Fruit fly (Drosophila melanogaster) whole organism, embryonic: ENCODE results near the gene Oatp33Eb.

ENCODE experiments used
- B-H2 ChIP-seq: fragments of 200-800 bp; sonication (Bioruptor generic); optimal IDR thresholded peaks from 2 replicates; lab custom pipeline; 2018; ENCODE audit warnings: missing biosample characterization, mild to moderate bottlenecking, missing genetic modification characterization
- CG10654 ChIP-seq: fragments of 200-800 bp; sonication (Bioruptor generic); optimal IDR thresholded peaks from 2 replicates; lab custom pipeline; 2016; ENCODE audit warnings: missing biosample characterization, missing genetic modification characterization
- CG10979 ChIP-seq: fragments of 200-800 bp; sonication (Bioruptor generic); optimal IDR thresholded peaks from 2 replicates; lab custom pipeline; 2018; ENCODE audit warnings: missing biosample characterization, mild to moderate bottlenecking, missing genetic modification characterization, moderate library complexity
- CG11456 ChIP-seq: fragments of 200-800 bp; sonication (Bioruptor generic); IDR thresholded peaks from 3 replicates; pipeline ENCODE4 v1.3.6; 2022; ENCODE audit warnings: missing biosample characterization, missing genetic modification characterization
- CG11695 ChIP-seq: fragments of 200-800 bp; sonication (Bioruptor generic); IDR thresholded peaks from 3 replicates; pipeline ENCODE4 v1.3.6; 2022; ENCODE audit warnings: missing biosample characterization, missing genetic modification characterization
- CG12769 ChIP-seq: fragments of 200-800 bp; sonication (Bioruptor generic); optimal IDR thresholded peaks from 2 replicates; lab custom pipeline; 2019; ENCODE audit warnings: missing biosample characterization, mild to moderate bottlenecking, missing genetic modification characterization, moderate library complexity
- CG16815 ChIP-seq: fragments of 200-800 bp; sonication (Bioruptor generic); optimal IDR thresholded peaks from 3 replicates; lab custom pipeline; 2017; ENCODE audit warnings: missing biosample characterization, mild to moderate bottlenecking, missing genetic modification characterization
- CG17829 ChIP-seq: fragments of 200-800 bp; optimal IDR thresholded peaks from 2 replicates; lab custom pipeline; 2019; ENCODE audit warnings: missing biosample characterization, mild to moderate bottlenecking, missing genetic modification characterization, moderate library complexity
- CG18011 ChIP-seq: fragments of 200-800 bp; sonication (Bioruptor generic); optimal IDR thresholded peaks from 2 replicates; lab custom pipeline; 2017; ENCODE audit warnings: missing biosample characterization, missing genetic modification characterization, mild to moderate bottlenecking, moderate library complexity, missing genotype
- CG2116 ChIP-seq: fragments of 200-800 bp; sonication (Bioruptor generic); optimal IDR thresholded peaks from 3 replicates; lab custom pipeline; 2018; ENCODE audit warnings: missing biosample characterization, mild to moderate bottlenecking, missing genetic modification characterization
- CG2712 ChIP-seq: fragments of 200-800 bp; optimal IDR thresholded peaks from 3 replicates; lab custom pipeline; 2019; ENCODE audit warnings: missing biosample characterization, mild to moderate bottlenecking, missing genetic modification characterization, moderate library complexity
- CG33213 ChIP-seq: fragments of 200-800 bp; sonication (Bioruptor generic); optimal IDR thresholded peaks from 3 replicates; lab custom pipeline; 2016; ENCODE audit warnings: missing biosample characterization, missing genetic modification characterization
- CG34224 ChIP-seq: fragments of 200-800 bp; sonication (Bioruptor generic); IDR thresholded peaks from 3 replicates; pipeline ENCODE4 v1.3.6; 2022; ENCODE audit warnings: missing biosample characterization, missing genetic modification characterization; ENCODE audit not compliant: partially characterized antibody
- CG34422 ChIP-seq: fragments of 200-800 bp; sonication (Bioruptor generic); IDR thresholded peaks from 3 replicates; pipeline ENCODE4 v1.3.6; 2022; ENCODE audit warnings: missing biosample characterization, missing genetic modification characterization
- CG3726 ChIP-seq: fragments of 200-800 bp; sonication (Bioruptor generic); IDR thresholded peaks from 3 replicates; pipeline ENCODE4, ENCODE4 v1.3.6; 2022; ENCODE audit warnings: missing biosample characterization, missing genetic modification characterization
- CG4617 ChIP-seq: fragments of 200-800 bp; sonication (Bioruptor generic); optimal IDR thresholded peaks from 3 replicates; lab custom pipeline; 2016; ENCODE audit warnings: missing biosample characterization, missing genetic modification characterization, borderline replicate concordance
- CG6175 ChIP-seq: fragments of 200-800 bp; sonication (Bioruptor generic); IDR thresholded peaks from 3 replicates; pipeline ENCODE4 v1.3.6; 2022; ENCODE audit warnings: missing biosample characterization, missing genetic modification characterization
- CG7839 ChIP-seq: fragments of 200-800 bp; sonication (Bioruptor generic); optimal IDR thresholded peaks from 3 replicates; lab custom pipeline; 2018; ENCODE audit warnings: missing biosample characterization, mild to moderate bottlenecking, missing genetic modification characterization, moderate library complexity
- Dfd ChIP-seq, 2 experiments: fragments of >200 bp; optimal IDR thresholded peaks; 2 replicates each; lab custom pipeline; 2017; ENCODE audit warnings: missing biosample characterization in 2 of 2, missing genetic modification characterization in 2 of 2
- Drgx ChIP-seq: fragments of 200-800 bp; sonication (Bioruptor generic); IDR thresholded peaks from 2 replicates; pipeline ENCODE4 v1.3.6; 2022; ENCODE audit warnings: missing biosample characterization, missing genetic modification characterization
- Hr3 ChIP-seq: fragments of 200-800 bp; sonication (Bioruptor generic); optimal IDR thresholded peaks from 3 replicates; lab custom pipeline; 2016; ENCODE audit warnings: missing biosample characterization, missing genetic modification characterization
- Hr39 ChIP-seq: fragments of >200 bp; optimal IDR thresholded peaks from 2 replicates; lab custom pipeline; 2017
- Mrtf ChIP-seq: fragments of 200-800 bp; sonication (Bioruptor generic); IDR thresholded peaks from 3 replicates; pipeline ENCODE4 v1.3.6; 2022; ENCODE audit warnings: missing biosample characterization, missing genetic modification characterization
- Optix ChIP-seq: fragments of 200-800 bp; sonication (Bioruptor generic); IDR thresholded peaks from 3 replicates; pipeline ENCODE4 v1.3.6; 2022; ENCODE audit warnings: missing biosample characterization, missing genetic modification characterization
- Poxn ChIP-seq: fragments of 200-800 bp; sonication (Bioruptor generic); IDR thresholded peaks from 2 replicates; pipeline ENCODE4 v1.3.6; 2022; ENCODE audit warnings: missing biosample characterization, missing genetic modification characterization
- Ptx1 ChIP-seq: fragments of 200-800 bp; sonication (Bioruptor generic); IDR thresholded peaks from 2 replicates; pipeline ENCODE4 v1.3.6; 2022; ENCODE audit warnings: missing biosample characterization, missing genetic modification characterization
- Ravus ChIP-seq: fragments of 200-800 bp; sonication (Bioruptor generic); IDR thresholded peaks from 2 replicates; pipeline ENCODE4 v1.3.6; 2022; ENCODE audit warnings: missing biosample characterization, missing genetic modification characterization
- az2 ChIP-seq: fragments of 200-800 bp; sonication (Bioruptor generic); optimal IDR thresholded peaks from 3 replicates; lab custom pipeline; 2016; ENCODE audit warnings: missing biosample characterization, missing genetic modification characterization
- chn ChIP-seq: fragments of 200-800 bp; sonication (Bioruptor generic); optimal IDR thresholded peaks from 2 replicates; lab custom pipeline; 2016; ENCODE audit warnings: missing biosample characterization, missing genetic modification characterization
- crc ChIP-seq: fragments of 200-800 bp; sonication (Bioruptor generic); optimal IDR thresholded peaks from 2 replicates; lab custom pipeline; 2016; ENCODE audit warnings: missing biosample characterization, missing genetic modification characterization
- croc ChIP-seq: fragments of 200-800 bp; sonication (Bioruptor generic); conservative IDR thresholded peaks from 3 replicates; pipeline ENCODE4 v1.3.6; 2022; ENCODE audit warnings: missing biosample characterization, missing genetic modification characterization
- dati ChIP-seq: fragments of 200-800 bp; sonication (Bioruptor generic); IDR thresholded peaks from 2 replicates; pipeline ENCODE4 v1.3.6; 2022; ENCODE audit warnings: missing biosample characterization, missing genetic modification characterization
- dimm ChIP-seq: fragments of 200-800 bp; sonication (Bioruptor generic); IDR thresholded peaks from 2 replicates; pipeline ENCODE4 v1.3.6; 2022; ENCODE audit warnings: missing biosample characterization, missing genetic modification characterization
- ewg ChIP-seq: fragments of 200-800 bp; sonication (Bioruptor generic); optimal IDR thresholded peaks from 3 replicates; lab custom pipeline; 2017; ENCODE audit warnings: mild to moderate bottlenecking, missing biosample characterization, missing genetic modification reagents, missing genetic modification characterization
- fd64A ChIP-seq: fragments of 200-800 bp; sonication (Bioruptor generic); optimal IDR thresholded peaks from 3 replicates; lab custom pipeline; 2018; ENCODE audit warnings: missing biosample characterization, mild to moderate bottlenecking, missing genetic modification characterization
- gt ChIP-seq: fragments of 200-800 bp; sonication (Bioruptor generic); IDR thresholded peaks from 2 replicates; pipeline ENCODE4 v1.3.6; 2022; ENCODE audit warnings: missing biosample characterization, missing genetic modification characterization
- kay ChIP-seq: fragments of 200-800 bp; sonication (Bioruptor generic); optimal IDR thresholded peaks from 2 replicates; lab custom pipeline; 2016; ENCODE audit warnings: missing biosample characterization, missing genetic modification characterization
- lov ChIP-seq, 2 experiments: fragments of 200-800 bp in 1 of 2; fragments of >200 bp in 1 of 2; sonication (Bioruptor generic) in 1 of 2; IDR thresholded peaks in 1 of 2; optimal IDR thresholded peaks in 1 of 2; 2 replicates in 1 of 2; 3 replicates in 1 of 2; pipeline versions ENCODE4 v1.3.6 to Lab custom; 2017 to 2022; ENCODE audit warnings: missing biosample characterization in 1 of 2, missing genetic modification characterization in 1 of 2
- mirr ChIP-seq: fragments of 200-800 bp; sonication (Bioruptor generic); optimal IDR thresholded peaks from 3 replicates; lab custom pipeline; 2018; ENCODE audit warnings: missing biosample characterization, mild to moderate bottlenecking, missing genetic modification characterization
- nau ChIP-seq: fragments of 200-800 bp; sonication (Bioruptor generic); optimal IDR thresholded peaks from 3 replicates; lab custom pipeline; 2017; ENCODE audit warnings: missing biosample characterization, mild to moderate bottlenecking, missing genetic modification characterization, missing genetic modification reagents
- nerfin-2 ChIP-seq: fragments of 200-800 bp; sonication (Bioruptor generic); IDR thresholded peaks from 2 replicates; pipeline ENCODE4 v1.3.6; 2022; ENCODE audit warnings: missing biosample characterization, missing genetic modification characterization; ENCODE audit not compliant: partially characterized antibody
- odd ChIP-seq: fragments of 200-800 bp; sonication (Bioruptor generic); optimal IDR thresholded peaks from 2 replicates; lab custom pipeline; 2017; ENCODE audit warnings: missing biosample characterization, mild to moderate bottlenecking, missing genetic modification characterization
- peb ChIP-seq: fragments of 200-800 bp; sonication (Bioruptor generic); IDR thresholded peaks from 2 replicates; pipeline ENCODE4 v1.3.6; 2022; ENCODE audit warnings: missing biosample characterization, missing genetic modification characterization
- prd ChIP-seq, 3 experiments: fragments of >200 bp in 2 of 3; fragments of 200-800 bp in 1 of 3; sonication (Bioruptor generic) in 1 of 3; optimal IDR thresholded peaks in 2 of 3; IDR thresholded peaks in 1 of 3; 2 replicates in 2 of 3; 3 replicates in 1 of 3; pipeline versions ENCODE4 v1.3.6 to Lab custom; 2017 to 2022; ENCODE audit warnings: missing biosample characterization in 1 of 3, missing genetic modification characterization in 1 of 3
- pzg ChIP-seq: fragments of 200-800 bp; sonication (Bioruptor generic); optimal IDR thresholded peaks from 3 replicates; lab custom pipeline; 2018; ENCODE audit warnings: missing biosample characterization, mild to moderate bottlenecking, missing genetic modification characterization, moderate library complexity
- shn ChIP-seq: fragments of 200-800 bp; sonication (Bioruptor generic); optimal IDR thresholded peaks from 3 replicates; lab custom pipeline; 2016; ENCODE audit warnings: missing biosample characterization, missing genetic modification characterization
- sna ChIP-seq: fragments of 200-800 bp; sonication (Bioruptor generic); IDR thresholded peaks from 2 replicates; pipeline ENCODE4 v1.3.6; 2022; ENCODE audit warnings: missing biosample characterization, missing genetic modification characterization; ENCODE audit not compliant: partially characterized antibody
- sqz ChIP-seq: fragments of 200-800 bp; sonication (Bioruptor generic); optimal IDR thresholded peaks from 3 replicates; lab custom pipeline; 2018; ENCODE audit warnings: missing biosample characterization, mild to moderate bottlenecking, missing genetic modification characterization
- zen ChIP-seq: fragments of 200-800 bp; sonication (Bioruptor generic); optimal IDR thresholded peaks from 3 replicates; lab custom pipeline; 2018; ENCODE audit warnings: missing biosample characterization, mild to moderate bottlenecking, missing genetic modification characterization, moderate library complexity

Oatp33Eb gene

dm6 chr2L:12465164-12466011 is 17.1 kb downstream of the Oatp33Eb start (continued):
- TF ChIP-seq lov (optimal IDR thresholded peaks at IDR 0.05; lab: Kevin White, UChicago) (no peak), lov (GFP tag; IDR thresholded peaks at IDR 0.05; lab: Robert Waterston, UW) (no peak), CG17829 (tag; lab: Kevin White, UChicago) (no peak), sqz (GFP tag; lab: Kevin White, UChicago) (no peak), Dfd (GFP tag; optimal IDR thresholded peaks at IDR 0.05; lab: Kevin White, UChicago) (no peak), CG4617 (no peak), Ravus (GFP tag; lab: Robert Waterston, UW) (no peak), CG7839 (tag; lab: Kevin White, UChicago) (no peak), pzg (no peak), Hr3 (GFP tag; lab: Kevin White, UChicago) (no peak), kay (GFP tag; lab: Kevin White, UChicago) (no peak), odd (GFP tag; lab: Kevin White, UChicago) (peak; percentile 37), CG3726 (GFP tag; lab: Robert Waterston, UW) (no peak), CG6175 (no peak), CG2712 (tag; lab: Kevin White, UChicago) (no peak), mirr (GFP tag; lab: Kevin White, UChicago) (no peak), shn (GFP tag; lab: Kevin White, UChicago) (no peak), CG18011 (no peak), crc (no peak), CG10979 (tag; lab: Kevin White, UChicago) (no peak), az2 (GFP tag; lab: Kevin White, UChicago) (no peak), prd (optimal IDR thresholded peaks at IDR 0.05; lab: Kevin White, UChicago) (no peak), prd (GFP tag; IDR thresholded peaks at IDR 0.05; lab: Robert Waterston, UW) (no peak), CG34422 (GFP tag; lab: Robert Waterston, UW) (no peak), nerfin-2 (GFP tag; lab: Robert Waterston, UW) (no peak), CG16815 (no peak), Ptx1 (GFP tag; lab: Robert Waterston, UW) (no peak), B-H2 (no peak), peb (no peak), sna (GFP tag; lab: Robert Waterston, UW) (no peak), CG11456 (GFP tag; lab: Robert Waterston, UW) (no peak), dati (no peak), CG2116 (GFP tag; lab: Kevin White, UChicago) (peak; percentile 9), croc (GFP tag; lab: Robert Waterston, UW) (no peak), gt (GFP tag; lab: Robert Waterston, UW) (no peak), CG34224 (GFP tag; lab: Robert Waterston, UW) (no peak), Optix (GFP tag; lab: Robert Waterston, UW) (no peak), Hr39 (lab: Kevin White, UChicago) (no peak), ewg (GFP tag; lab: Kevin White, UChicago) (no peak), Mrtf (no peak), CG11695 (GFP tag; lab: Robert Waterston, UW) (0 out of 3 replicates have a peak, but pooled peaks have one; percentile 45), CG10654 (GFP tag; lab: Kevin White, UChicago) (no peak), CG12769 (peak; percentile 6), fd64A (no peak), zen (tag; lab: Kevin White, UChicago) (no peak), CG33213 (GFP tag; lab: Kevin White, UChicago) (no peak), dimm (no peak), chn (no peak), nau (peak; percentile 58), Poxn (GFP tag; lab: Robert Waterston, UW) (no peak), Drgx (GFP tag; lab: Robert Waterston, UW) (no peak)
